Worm (Caenorhabditis elegans) whole organism, midembryonic: ENCODE data around the gene ZK105.5.

Source experiments
- T22C8.4 ChIP-seq: fragments of 200-800 bp; sonication (Bioruptor generic); IDR thresholded peaks from 2 replicates; pipeline ENCODE4 v1.3.6; 2022; ENCODE audit warnings: missing genetic modification characterization, missing compliant biosample characterization
- cog-1 ChIP-seq: sonication (generic microtip); optimal IDR thresholded peaks from 2 replicates; lab custom pipeline; 2016; ENCODE audit warnings: missing genetic modification characterization, missing compliant biosample characterization
- flt-1 ChIP-seq: fragments of 200-800 bp; sonication (Bioruptor generic); IDR thresholded peaks from 2 replicates; pipeline ENCODE4 v1.3.6; 2022; ENCODE audit warnings: missing genetic modification characterization, missing compliant biosample characterization
- klf-2 ChIP-seq: fragments of 200-800 bp; sonication (Bioruptor generic); conservative IDR thresholded peaks from 2 replicates; pipeline ENCODE4 v1.3.6; 2022; ENCODE audit warnings: missing genetic modification reagents, missing genetic modification characterization, missing compliant biosample characterization
- med-1 ChIP-seq: sonication (generic microtip); optimal IDR thresholded peaks from 2 replicates; lab custom pipeline; 2017; ENCODE audit warnings: missing genetic modification characterization, mild to moderate bottlenecking, missing compliant biosample characterization, antibody characterized with exemption, missing genetic modification reagents; ENCODE audit not compliant: insufficient read depth
- ref-1 ChIP-seq: fragments of 200-800 bp; sonication (Bioruptor generic); conservative IDR thresholded peaks from 2 replicates; pipeline ENCODE4 v1.3.6; 2022; ENCODE audit warnings: missing genetic modification reagents, missing genetic modification characterization, missing compliant biosample characterization
- tab-1 ChIP-seq: fragments of 200-800 bp; sonication (Bioruptor generic); IDR thresholded peaks from 2 replicates; pipeline ENCODE4 v1.3.6; 2022; ENCODE audit warnings: missing genetic modification characterization, missing compliant biosample characterization
- ztf-23 ChIP-seq: fragments of 200-800 bp; sonication (Bioruptor generic); IDR thresholded peaks from 2 replicates; pipeline ENCODE4 v1.3.6; 2022; ENCODE audit warnings: missing genetic modification reagents, missing genetic modification characterization, missing compliant biosample characterization
- ztf-29 ChIP-seq: fragments of 200-800 bp; sonication (Bioruptor generic); IDR thresholded peaks from 2 replicates; pipeline ENCODE4 v1.3.6; 2022; ENCODE audit warnings: missing genetic modification reagents, missing genetic modification characterization, missing compliant biosample characterization

ce11 chrV:7726202-7726601, 8.7 kb upstream of the ZK105.5 start:
- TF ChIP-seq ztf-23 (no peak), flt-1 (GFP tag; lab: Robert Waterston, UW) (no peak), med-1 (GFP tag; lab: Kevin White, UChicago) (no peak), klf-2 (GFP tag; lab: Robert Waterston, UW) (no peak), cog-1 (tag; lab: Kevin White, UChicago) (no peak), ref-1 (GFP tag; lab: Robert Waterston, UW) (no peak), tab-1 (GFP tag; lab: Robert Waterston, UW) (no peak), T22C8.4 (GFP tag; lab: Robert Waterston, UW) (no peak), ztf-29 (GFP tag; lab: Robert Waterston, UW) (no peak)
